Fruit fly (Drosophila melanogaster): ENCODE measurements around the gene CG17145.

The CG17145 gene

DNA sequence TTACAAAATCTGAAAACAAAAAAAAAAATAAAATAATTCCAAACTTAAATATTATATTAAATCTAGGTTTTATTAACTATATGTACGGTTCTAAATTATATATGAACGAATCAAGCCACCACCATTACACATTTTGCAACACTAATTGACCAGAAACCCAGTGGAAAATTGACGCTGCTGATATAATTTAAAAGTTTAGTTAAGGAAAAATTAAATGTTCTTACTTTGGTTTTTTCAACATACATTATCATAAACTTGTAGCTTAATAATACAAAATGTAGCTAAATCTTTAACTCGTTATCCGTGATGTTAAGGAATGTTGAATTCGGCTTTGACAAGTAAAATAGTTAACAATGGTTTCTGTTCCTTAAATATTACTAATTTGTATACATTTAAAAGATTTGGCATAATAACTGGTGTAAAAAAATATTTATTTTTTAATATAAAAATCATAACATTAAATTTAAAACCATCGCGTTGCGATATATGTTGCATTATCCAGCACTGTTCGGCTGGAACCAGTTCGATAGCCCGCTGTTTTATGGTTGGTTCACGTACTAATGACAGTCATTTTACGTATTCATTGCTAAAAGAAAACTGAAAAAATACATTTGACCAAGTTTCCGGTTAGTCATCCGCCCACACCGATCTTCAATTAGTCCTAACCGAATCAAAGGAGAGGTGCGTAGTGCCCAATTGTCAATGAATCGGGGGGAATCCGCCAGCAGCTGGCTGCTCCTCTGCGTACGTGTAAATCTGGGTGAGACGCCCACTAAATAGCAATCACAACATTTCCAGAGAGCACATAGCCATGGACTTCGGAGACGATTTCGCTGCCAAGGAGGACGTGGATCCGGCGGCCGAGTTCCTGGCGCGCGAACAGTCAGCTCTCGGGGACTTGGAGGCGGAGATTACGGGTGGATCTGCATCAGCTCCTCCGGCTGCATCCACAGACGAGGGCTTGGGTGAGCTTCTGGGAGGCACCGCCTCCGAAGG is 20.7 kb downstream of the CG17145 start:
- TF ChIP-seq h (optimal IDR thresholded peaks at IDR 0.05) (no peak), psq (optimal IDR thresholded peaks at IDR 0.05) (no peak), insv (optimal IDR thresholded peaks at IDR 0.05) (no peak), Sin3A (optimal IDR thresholded peaks at IDR 0.05) (no peak), Myc (optimal IDR thresholded peaks at IDR 0.05) (no peak), ttk (optimal IDR thresholded peaks at IDR 0.05) (no peak)

DNA sequence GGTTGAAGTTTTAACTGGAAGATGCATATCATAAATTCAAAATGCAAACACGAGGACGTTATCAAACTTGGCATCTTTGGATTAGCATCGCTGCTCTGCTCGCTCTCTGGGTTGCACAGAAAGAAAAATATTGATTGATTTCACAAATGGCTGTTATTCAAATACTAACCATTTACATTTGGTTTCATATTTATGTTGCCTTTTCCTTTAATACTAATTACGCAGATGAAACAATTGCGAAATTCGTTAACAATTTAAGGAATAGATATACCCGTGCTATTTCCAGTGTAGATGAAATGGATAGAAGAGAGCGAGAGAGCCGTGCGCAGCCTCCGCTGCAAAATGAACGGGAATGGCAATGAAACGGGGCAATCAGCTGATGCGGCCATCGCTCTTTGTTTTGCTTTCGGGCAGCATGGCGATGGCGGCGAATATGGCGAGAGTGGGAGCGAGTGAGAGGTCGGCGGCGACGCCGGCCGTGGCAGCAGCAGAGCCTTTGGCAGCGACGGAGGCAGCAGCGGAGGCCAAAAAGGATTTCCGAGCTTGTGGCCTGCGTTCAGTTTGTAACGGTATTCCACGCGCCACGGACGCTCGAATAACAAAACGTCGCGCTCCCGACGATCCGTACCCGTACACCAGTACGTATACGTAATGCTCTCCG is 26.0 kb downstream of the CG17145 start, which contains the start of gene rdgC:
Gene rdgC, plus strand, starts transcription at position 568 of the 661 bp plus-strand sequence.
- no peak for TF ChIP-seq Sin3A (optimal IDR thresholded peaks at IDR 0.05)
- TF ChIP-seq insv (optimal IDR thresholded peaks at IDR 0.05), result no peak
- TF ChIP-seq Myc (optimal IDR thresholded peaks at IDR 0.05), result no peak
- TF ChIP-seq h (optimal IDR thresholded peaks at IDR 0.05), result no peak
- TF ChIP-seq psq (optimal IDR thresholded peaks at IDR 0.05), result no peak
- no peak for TF ChIP-seq ttk (optimal IDR thresholded peaks at IDR 0.05)

DNA sequence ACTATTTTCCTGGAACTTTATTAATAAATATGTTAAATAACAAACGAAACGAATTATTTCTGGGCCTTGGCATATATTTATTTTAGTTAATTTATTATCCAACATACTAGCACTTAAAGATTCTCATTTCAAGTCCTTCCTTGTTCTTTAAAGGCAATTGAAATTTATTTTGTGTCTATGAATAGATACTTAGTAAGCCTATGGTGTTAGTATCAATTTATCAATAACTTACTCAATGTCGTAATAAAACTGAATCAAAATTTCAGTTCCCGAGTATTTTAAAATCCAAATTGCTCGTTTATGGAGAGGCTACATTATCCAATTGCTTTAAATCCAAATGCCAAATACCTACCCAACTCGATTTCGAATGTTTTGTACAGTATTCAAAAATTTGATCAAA is 43.9 kb downstream of the CG17145 start, which contains the start of gene CG32228:
Gene CG32228, plus strand, starts transcription at position 301 of the 400 bp plus-strand sequence.
- TF ChIP-seq insv (optimal IDR thresholded peaks at IDR 0.05), result no peak
- no peak for TF ChIP-seq psq (optimal IDR thresholded peaks at IDR 0.05)
- TF ChIP-seq h (optimal IDR thresholded peaks at IDR 0.05), result no peak
- no peak for TF ChIP-seq Sin3A (optimal IDR thresholded peaks at IDR 0.05)
- no peak for TF ChIP-seq ttk (optimal IDR thresholded peaks at IDR 0.05)
